Worm (Caenorhabditis elegans) whole organism, mixed stage, embryonic: Measurements from ENCODE around the gene Y69H2.7.

Source experiments
- bed-3 ChIP-seq: fragments of 200-800 bp; sonication (Bioruptor generic); optimal IDR thresholded peaks from 3 replicates; lab custom pipeline; 2018; ENCODE audit warnings: mild to moderate bottlenecking, missing genetic modification characterization, moderate library complexity, missing compliant biosample characterization
- drap-1 ChIP-seq: fragments of 200-800 bp; sonication (Bioruptor generic); optimal IDR thresholded peaks from 3 replicates; lab custom pipeline; 2018; ENCODE audit warnings: mild to moderate bottlenecking, missing genetic modification characterization, missing compliant biosample characterization
- elt-1 ChIP-seq: sonication (generic microtip); optimal IDR thresholded peaks from 2 replicates; lab custom pipeline; 2017; ENCODE audit warnings: missing genetic modification characterization, mild to moderate bottlenecking, missing compliant biosample characterization, antibody characterized with exemption, moderate library complexity, borderline replicate concordance; ENCODE audit not compliant: insufficient read depth
- lin-13 ChIP-seq: fragments of 150-350 bp; optimal IDR thresholded peaks from 2 replicates; lab custom pipeline; 2014; ENCODE audit warnings: missing biosample characterization, missing genetic modification characterization
- mls-2 ChIP-seq: sonication (generic microtip); optimal IDR thresholded peaks from 2 replicates; lab custom pipeline; 2016; ENCODE audit warnings: mild to moderate bottlenecking, missing genetic modification characterization, moderate library complexity, missing compliant biosample characterization
- nhr-237 ChIP-seq: fragments of 150-350 bp; optimal IDR thresholded peaks from 2 replicates; lab custom pipeline; 2014; ENCODE audit warnings: missing biosample characterization, missing genetic modification characterization
- nhr-28 ChIP-seq: fragments of 150-350 bp; optimal IDR thresholded peaks from 2 replicates; lab custom pipeline; 2014; ENCODE audit warnings: missing biosample characterization, missing genetic modification characterization
- pha-4 ChIP-seq: fragments of 150-350 bp; optimal IDR thresholded peaks from 2 replicates; lab custom pipeline; 2018; ENCODE audit warnings: missing biosample characterization, missing genetic modification reagents, missing genetic modification characterization
- snpc-4 ChIP-seq: fragments of 150-350 bp; optimal IDR thresholded peaks from 2 replicates; lab custom pipeline; 2014; ENCODE audit warnings: missing biosample characterization, missing genetic modification characterization
- sptf-1 ChIP-seq: sonication (generic microtip); optimal IDR thresholded peaks from 2 replicates; lab custom pipeline; 2017; ENCODE audit warnings: mild to moderate bottlenecking, missing genetic modification characterization, moderate library complexity, missing compliant biosample characterization
- tbx-8 ChIP-seq: fragments of 200-800 bp; sonication (Bioruptor generic); optimal IDR thresholded peaks from 2 replicates; lab custom pipeline; 2018; ENCODE audit warnings: mild to moderate bottlenecking, missing genetic modification characterization, moderate library complexity, missing compliant biosample characterization
- unc-39 ChIP-seq: fragments of 150-350 bp; optimal IDR thresholded peaks from 2 replicates; lab custom pipeline; 2014; ENCODE audit warnings: missing biosample characterization, missing genetic modification characterization
- ztf-11 ChIP-seq: fragments of 150-350 bp; optimal IDR thresholded peaks from 2 replicates; lab custom pipeline; 2014; ENCODE audit warnings: missing biosample characterization, missing genetic modification characterization

- no peak for TF ChIP-seq ztf-11 (tag; lab: Kevin White, UChicago)
- no peak for TF ChIP-seq pha-4 (tag; lab: Kevin White, UChicago)
- TF ChIP-seq sptf-1: no peak
- no peak for TF ChIP-seq bed-3 (GFP tag; lab: Kevin White, UChicago)
- TF ChIP-seq unc-39 (tag; lab: Kevin White, UChicago): no peak
- TF ChIP-seq drap-1 (GFP tag; lab: Kevin White, UChicago): no peak
- no peak for TF ChIP-seq nhr-237 (tag; lab: Kevin White, UChicago)
- TF ChIP-seq elt-1 (tag; lab: Kevin White, UChicago): no peak
- TF ChIP-seq lin-13 (tag; lab: Kevin White, UChicago): no peak
- TF ChIP-seq mls-2: no peak
- no peak for TF ChIP-seq snpc-4 (tag; lab: Kevin White, UChicago)
- no peak for TF ChIP-seq nhr-28 (tag; lab: Kevin White, UChicago)
- no peak for TF ChIP-seq tbx-8 (GFP tag; lab: Kevin White, UChicago)
Measured at ce11 chrV:18708015-18708414, 18.2 kb downstream of the Y69H2.7 start.
